Worm (Caenorhabditis elegans): Measurements from ENCODE around the gene C28D4.8.

The C28D4.8 gene

ce11 chrIV:9748342-9748741 lies at the start of gene C28D4.8:
Gene C28D4.8 (minus strand): TSS chrIV:9748442.
- TF ChIP-seq zip-5 (tag; optimal IDR thresholded peaks at IDR 0.05) (no peak), unc-86 (tag; optimal IDR thresholded peaks at IDR 0.05) (no peak), unc-55 (GFP tag; optimal IDR thresholded peaks at IDR 0.05) (no peak), nhr-232 (tag; optimal IDR thresholded peaks at IDR 0.05) (no peak), ceh-34 (tag; optimal IDR thresholded peaks at IDR 0.05) (no peak), ama-1 (optimal IDR thresholded peaks at IDR 0.05) (no peak), elt-2 (tag; optimal IDR thresholded peaks at IDR 0.05) (no peak), hlh-13 (GFP tag; optimal IDR thresholded peaks at IDR 0.05) (no peak), gmeb-2 (tag; optimal IDR thresholded peaks at IDR 0.05) (no peak), C08G9.2 (tag; optimal IDR thresholded peaks at IDR 0.05) (no peak), ceh-45 (GFP tag; IDR thresholded peaks at IDR 0.05) (no peak), ceh-30 (tag; optimal IDR thresholded peaks at IDR 0.05) (no peak), odd-2 (tag; optimal IDR thresholded peaks at IDR 0.05) (no peak), ceh-6 (GFP tag; optimal IDR thresholded peaks at IDR 0.05) (no peak)

ce11 chrIV:9797304-9798003 lies 49.2 kb upstream of the C28D4.8 start, which contains the start of gene T13F2.2:
Gene T13F2.2 (minus strand): TSS chrIV:9797354.
- TF ChIP-seq sox-4 (tag; optimal IDR thresholded peaks at IDR 0.05): no peak
- peak; percentile 58 for TF ChIP-seq elt-2 (tag; optimal IDR thresholded peaks at IDR 0.05)
- TF ChIP-seq zip-5 (tag; optimal IDR thresholded peaks at IDR 0.05): peak; percentile 41
- TF ChIP-seq ceh-48 (tag; optimal IDR thresholded peaks at IDR 0.05): peak; percentile 1
- TF ChIP-seq tbx-2 (tag; optimal IDR thresholded peaks at IDR 0.05): peak; percentile 52
- TF ChIP-seq ceh-31 (tag; optimal IDR thresholded peaks at IDR 0.05): peak; percentile 38
- peak; percentile 3 for TF ChIP-seq ceh-2 (tag; optimal IDR thresholded peaks at IDR 0.05)
- TF ChIP-seq C08G9.2 (tag; optimal IDR thresholded peaks at IDR 0.05): peak; percentile 10
- no peak for TF ChIP-seq K02D7.2 (tag; optimal IDR thresholded peaks at IDR 0.05)

DNA sequence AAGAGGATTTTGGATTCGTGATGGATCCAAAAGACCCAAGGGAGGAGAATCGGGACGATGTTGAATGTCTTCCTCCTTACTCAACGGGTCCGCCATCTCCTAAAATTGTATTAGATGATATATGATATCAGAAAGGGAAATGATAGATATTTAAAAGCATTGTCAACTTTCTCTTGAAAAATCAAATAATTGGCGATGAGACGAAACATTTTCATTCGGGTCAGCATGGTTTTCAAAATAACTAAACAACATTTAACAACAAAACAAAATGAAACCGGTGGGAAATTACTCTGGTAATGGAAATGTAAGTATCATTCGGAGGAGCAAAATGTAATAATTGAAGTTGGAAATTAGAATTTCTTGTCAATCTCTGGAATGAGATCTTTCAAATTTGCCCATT lies 48.3 kb upstream of the C28D4.8 start, which contains the start of gene pis-1:
TSS of gene pis-1 (minus strand) at position 101 of the 400 bp plus-strand sequence.
- TF ChIP-seq unc-42 (tag; optimal IDR thresholded peaks at IDR 0.05) (no peak), syd-9 (tag; optimal IDR thresholded peaks at IDR 0.05) (no peak), ceh-2 (tag; optimal IDR thresholded peaks at IDR 0.05) (no peak), ttx-3 (tag; optimal IDR thresholded peaks at IDR 0.05) (no peak)

DNA sequence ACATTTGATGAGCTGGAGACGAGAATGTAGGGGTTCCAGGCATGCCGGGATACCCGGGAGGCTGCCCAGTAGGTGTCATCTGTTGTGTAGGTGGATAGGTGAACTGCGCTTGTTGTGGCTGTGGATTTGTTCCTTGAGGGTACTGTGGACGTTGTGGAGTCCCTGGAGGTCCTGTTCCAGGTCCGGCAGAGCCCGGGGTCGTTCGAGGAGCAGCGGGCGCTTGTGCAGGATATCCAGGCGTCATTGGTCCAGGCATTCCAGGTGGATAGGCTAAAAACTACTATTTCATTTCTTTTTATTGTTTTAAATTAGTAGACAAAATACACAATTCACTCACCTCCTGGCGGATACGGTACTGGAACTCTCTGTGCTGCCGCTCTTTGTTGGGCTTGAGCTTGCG lies 47.0 kb upstream of the C28D4.8 start:
- TF ChIP-seq unc-55 (GFP tag; optimal IDR thresholded peaks at IDR 0.05) (no peak), sox-4 (tag; optimal IDR thresholded peaks at IDR 0.05) (no peak), syd-9 (tag; optimal IDR thresholded peaks at IDR 0.05) (no peak), ceh-6 (GFP tag; optimal IDR thresholded peaks at IDR 0.05) (no peak), gmeb-2 (tag; optimal IDR thresholded peaks at IDR 0.05) (no peak), hlh-15 (tag; optimal IDR thresholded peaks at IDR 0.05) (no peak), ceh-2 (tag; optimal IDR thresholded peaks at IDR 0.05) (no peak), zip-5 (tag; optimal IDR thresholded peaks at IDR 0.05) (no peak), sdc-2 (tag; optimal IDR thresholded peaks at IDR 0.05) (no peak), ceh-48 (tag; optimal IDR thresholded peaks at IDR 0.05) (no peak), fkh-6 (tag; optimal IDR thresholded peaks at IDR 0.05) (no peak), ama-1 (optimal IDR thresholded peaks at IDR 0.05) (no peak), ceh-30 (tag; optimal IDR thresholded peaks at IDR 0.05) (no peak), fkh-10 (GFP tag; optimal IDR thresholded peaks at IDR 0.05) (no peak), npax-4 (tag; optimal IDR thresholded peaks at IDR 0.05) (no peak), C08G9.2 (tag; optimal IDR thresholded peaks at IDR 0.05) (no peak), ceh-31 (tag; optimal IDR thresholded peaks at IDR 0.05) (no peak)

DNA sequence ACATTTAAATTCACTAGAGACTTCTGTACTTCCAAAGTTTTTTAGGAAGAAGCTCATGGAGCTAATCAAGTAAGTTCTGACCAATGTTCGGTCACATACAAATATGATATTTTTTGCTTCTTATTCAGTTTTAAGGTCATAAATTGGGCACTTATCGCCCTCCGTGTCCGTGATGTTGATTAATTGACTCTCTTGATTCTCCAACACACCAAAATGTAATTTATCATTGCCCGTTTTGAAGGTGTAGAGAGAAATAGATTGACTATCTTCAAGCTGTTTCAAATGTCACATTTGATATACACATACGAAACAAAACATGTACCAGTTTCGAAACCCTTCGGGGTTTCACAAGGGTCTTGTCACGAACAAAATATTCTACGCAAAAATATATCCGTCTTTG lies 42.5 kb upstream of the C28D4.8 start:
- TF ChIP-seq fkh-6 (tag; optimal IDR thresholded peaks at IDR 0.05) (no peak), sox-4 (tag; optimal IDR thresholded peaks at IDR 0.05) (no peak), ref-2 (tag; optimal IDR thresholded peaks at IDR 0.05) (no peak), dve-1 (tag; optimal IDR thresholded peaks at IDR 0.05) (no peak), ceh-31 (tag; optimal IDR thresholded peaks at IDR 0.05) (no peak)

ce11 chrIV:9789496-9789895 lies 41.3 kb upstream of the C28D4.8 start, which contains the start of gene T13F2.4:
Gene T13F2.4 (plus strand): TSS chrIV:9789796.
- TF ChIP-seq lin-11 (tag; optimal IDR thresholded peaks at IDR 0.05): no peak
